Worm (Caenorhabditis elegans): ENCODE results near the gene jmjd-1.2.
A peak's percentile ranks its signal among the peaks of the same experiment; 100 is the strongest.

The jmjd-1.2 gene

ce11 chrIV:4650624-4651094 is 10.1 kb upstream of the jmjd-1.2 start, which contains the start of gene ubc-9 (continued):
- 0 out of 2 replicates have a peak, but pooled peaks have one; percentile 13 for TF ChIP-seq lin-1 (GFP tag; IDR thresholded peaks at IDR 0.05)
- TF ChIP-seq D1046.2 (GFP tag; IDR thresholded peaks at IDR 0.05) = no peak
- TF ChIP-seq ceh-20 (GFP tag; IDR thresholded peaks at IDR 0.05) = peak; percentile 61; the same call in 1 of the 2 replicates
- no peak for TF ChIP-seq ceh-44 (GFP tag; IDR thresholded peaks at IDR 0.05)
- TF ChIP-seq ztf-11 (tag; optimal IDR thresholded peaks at IDR 0.05) = no peak
- no peak for TF ChIP-seq lir-3 (tag; optimal IDR thresholded peaks at IDR 0.05)
- peak; percentile 40 for TF ChIP-seq nhr-102 (tag; optimal IDR thresholded peaks at IDR 0.05)
- no peak for TF ChIP-seq madf-5 (GFP tag; IDR thresholded peaks at IDR 0.05)
- TF ChIP-seq sdz-12 (GFP tag; optimal IDR thresholded peaks at IDR 0.05) = no peak
- TF ChIP-seq hlh-11 (tag; optimal IDR thresholded peaks at IDR 0.05) = peak; percentile 74
- no peak for TF ChIP-seq lim-7 (GFP tag; IDR thresholded peaks at IDR 0.05)
- TF ChIP-seq R02D3.7 (tag; optimal IDR thresholded peaks at IDR 0.05) = no peak
- peak; percentile 80 for TF ChIP-seq hmg-1.1 (GFP tag; IDR thresholded peaks at IDR 0.05)
- no peak for TF ChIP-seq lin-29 (GFP tag; IDR thresholded peaks at IDR 0.05)
- TF ChIP-seq Y48G9A.11 (GFP tag; IDR thresholded peaks at IDR 0.05) = no peak
- TF ChIP-seq daf-16 (GFP tag; optimal IDR thresholded peaks at IDR 0.05) = no peak
- peak; percentile 44 for TF ChIP-seq daf-16 (tag; optimal IDR thresholded peaks at IDR 0.05)
- no peak for TF ChIP-seq unc-39 (tag; optimal IDR thresholded peaks at IDR 0.05)
- TF ChIP-seq ctbp-1 (GFP tag; IDR thresholded peaks at IDR 0.05) = peak; percentile 56; the same call in 1 of the 2 replicates
- TF ChIP-seq nhr-25 (tag; optimal IDR thresholded peaks at IDR 0.05; ENCODE audit: borderline replicate concordance, insufficient read depth) = no peak
- peak; percentile 31 for TF ChIP-seq duxl-1 (tag; optimal IDR thresholded peaks at IDR 0.05; ENCODE audit: poor library complexity)
- TF ChIP-seq mep-1 (tag; optimal IDR thresholded peaks at IDR 0.05) = peak; percentile 84
- TF ChIP-seq F44E2.7 (GFP tag; IDR thresholded peaks at IDR 0.05) = no peak
- peak; percentile 92 for TF ChIP-seq lin-13 (GFP tag; optimal IDR thresholded peaks at IDR 0.05)
- TF ChIP-seq F49E8.2 (tag; optimal IDR thresholded peaks at IDR 0.05; ENCODE audit: borderline replicate concordance) = peak; percentile 35
- TF ChIP-seq daf-12 (tag; optimal IDR thresholded peaks at IDR 0.05) = no peak
- no peak for TF ChIP-seq skn-1 (tag; optimal IDR thresholded peaks at IDR 0.05)
- peak; percentile 48 for TF ChIP-seq nhr-11 (tag; optimal IDR thresholded peaks at IDR 0.05)
- no peak for TF ChIP-seq madf-9 (GFP tag; conservative IDR thresholded peaks at IDR 0.05)
- peak; percentile 61 for TF ChIP-seq rbr-2 (tag; optimal IDR thresholded peaks at IDR 0.05)
- no peak for TF ChIP-seq ceh-62 (tag; optimal IDR thresholded peaks at IDR 0.05)
- no peak for TF ChIP-seq saeg-2 (GFP tag; IDR thresholded peaks at IDR 0.05)
- no peak for TF ChIP-seq spr-3 (GFP tag; optimal IDR thresholded peaks at IDR 0.05)
- TF ChIP-seq snpc-4 (tag; optimal IDR thresholded peaks at IDR 0.05) = no peak
- TF ChIP-seq ces-1 (GFP tag; optimal IDR thresholded peaks at IDR 0.05) = no peak
- TF ChIP-seq ZK337.2 (GFP tag; IDR thresholded peaks at IDR 0.05) = no peak
- TF ChIP-seq nhr-41 (GFP tag; IDR thresholded peaks at IDR 0.05) = no peak
- peak; percentile 46 for TF ChIP-seq nhr-28 (tag; optimal IDR thresholded peaks at IDR 0.05)
- TF ChIP-seq pha-4 (GFP tag; IDR thresholded peaks at IDR 0.05) = no peak; the same call in 1 of the 2 replicates
- TF ChIP-seq pha-4 (tag; optimal IDR thresholded peaks at IDR 0.05) = no peak
- peak; percentile 33 to 81 for TF ChIP-seq lsy-2 (tag; optimal IDR thresholded peaks at IDR 0.05)
- peak; percentile 75 for TF ChIP-seq dpl-1 (GFP tag; optimal IDR thresholded peaks at IDR 0.05)
- no peak for TF ChIP-seq dmd-8 (GFP tag; IDR thresholded peaks at IDR 0.05)
- peak; percentile 32; the same call in 1 of the 2 replicates for TF ChIP-seq arid-1 (GFP tag; conservative IDR thresholded peaks at IDR 0.05)
- TF ChIP-seq hif-1 (tag; optimal IDR thresholded peaks at IDR 0.05) = peak in 1 of 2 experiments; percentile 75
- no peak for TF ChIP-seq unc-62 (GFP tag; optimal IDR thresholded peaks at IDR 0.05 in 1 of 2)
- TF ChIP-seq unc-62 (tag; optimal IDR thresholded peaks at IDR 0.05) = no peak
- no peak for TF ChIP-seq tag-97 (GFP tag; IDR thresholded peaks at IDR 0.05)
- TF ChIP-seq tra-1 (GFP tag; IDR thresholded peaks at IDR 0.05) = no peak
- no peak for TF ChIP-seq Y75B8A.6 (GFP tag; IDR thresholded peaks at IDR 0.05)
- TF ChIP-seq Y105C5A.15 (GFP tag; IDR thresholded peaks at IDR 0.05) = no peak
- TF ChIP-seq aly-2 (tag; optimal IDR thresholded peaks at IDR 0.05) = no peak

Data from whole organism, L4 larva.